Fruit fly (Drosophila melanogaster): Measurements from ENCODE around the gene CG46525.

CG46525 gene

DNA sequence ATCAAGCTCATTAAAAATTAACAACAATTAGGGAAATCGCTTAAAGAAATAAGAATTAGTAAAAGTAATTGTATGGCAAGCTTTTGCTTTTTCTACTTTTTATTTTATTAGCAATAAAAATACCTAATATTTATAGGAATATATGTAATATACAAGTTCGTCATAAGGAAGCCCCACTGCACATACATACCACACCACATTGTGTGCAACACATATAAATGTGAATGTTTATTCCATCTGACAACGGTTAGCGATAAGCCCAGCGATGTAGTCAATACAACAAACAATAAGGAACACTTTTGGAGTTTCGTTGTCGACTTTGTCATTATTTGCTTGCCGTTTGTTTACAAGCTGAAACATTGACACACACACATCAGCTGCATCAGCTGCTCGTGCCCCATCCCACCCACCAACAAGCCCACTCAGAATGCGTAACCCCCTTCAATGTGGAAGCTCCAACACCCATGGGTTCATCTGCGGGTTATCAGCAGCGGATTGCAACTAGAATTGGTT, 10.3 kb downstream of the CG46525 start (continued):
- TF ChIP-seq tgo (GFP tag; IDR thresholded peaks at IDR 0.05) (no peak), Hey (tag; optimal IDR thresholded peaks at IDR 0.05) (peak; percentile 77), Optix (GFP tag; IDR thresholded peaks at IDR 0.05) (peak; percentile 42; the same call in 2 of the 3 replicates), D19A (tag; optimal IDR thresholded peaks at IDR 0.05) (peak; percentile 70), Ssrp (tag; optimal IDR thresholded peaks at IDR 0.05) (peak; percentile 42), eve (GFP tag; optimal IDR thresholded peaks at IDR 0.05) (peak in 1 of 2 experiments; percentile 70), pnt (GFP tag; optimal IDR thresholded peaks at IDR 0.05) (peak; percentile 55), BEAF-32 (GFP tag; optimal IDR thresholded peaks at IDR 0.05) (no peak), CG17385 (GFP tag; optimal IDR thresholded peaks at IDR 0.05) (peak; percentile 71), lab (GFP tag; optimal IDR thresholded peaks at IDR 0.05) (peak; percentile 84), CG15011 (GFP tag; optimal IDR thresholded peaks at IDR 0.05) (peak; percentile 74), crp (GFP tag; optimal IDR thresholded peaks at IDR 0.05) (peak in 1 of 2 experiments; percentile 57), Oaz (GFP tag; IDR thresholded peaks at IDR 0.05) (0 out of 2 replicates have a peak, but pooled peaks have one; percentile 15), CG10274 (GFP tag; optimal IDR thresholded peaks at IDR 0.05) (peak; percentile 57), Dbx (GFP tag; IDR thresholded peaks at IDR 0.05) (no peak), CG7357 (GFP tag; IDR thresholded peaks at IDR 0.05) (no peak), Lhr (GFP tag; optimal IDR thresholded peaks at IDR 0.05) (peak; percentile 90), CG7786 (GFP tag; optimal IDR thresholded peaks at IDR 0.05) (no peak), Usf (GFP tag; optimal IDR thresholded peaks at IDR 0.05) (peak; percentile 18), CG10654 (GFP tag; optimal IDR thresholded peaks at IDR 0.05) (peak; percentile 63), Rx (GFP tag; IDR thresholded peaks at IDR 0.05) (no peak), lov (optimal IDR thresholded peaks at IDR 0.05) (no peak), lov (GFP tag; IDR thresholded peaks at IDR 0.05) (peak; percentile 89; the same call in 2 of the 3 replicates), Jarid2 (GFP tag; optimal IDR thresholded peaks at IDR 0.05) (peak; percentile 56), CG9817 (tag; optimal IDR thresholded peaks at IDR 0.05) (peak; percentile 41), CG32767 (GFP tag; IDR thresholded peaks at IDR 0.05) (0 out of 2 replicates have a peak, but pooled peaks have one; percentile 32), CG5180 (GFP tag; optimal IDR thresholded peaks at IDR 0.05) (peak; percentile 80), CG6813 (GFP tag; optimal IDR thresholded peaks at IDR 0.05) (peak; percentile 95), Xrp1 (GFP tag; IDR thresholded peaks at IDR 0.05) (peak; percentile 86), Lpt (GFP tag; optimal IDR thresholded peaks at IDR 0.05) (no peak), Sin3A (optimal IDR thresholded peaks at IDR 0.05) (no peak), CG4854 (GFP tag; optimal IDR thresholded peaks at IDR 0.05) (peak; percentile 67), CG10321 (GFP tag; IDR thresholded peaks at IDR 0.05) (no peak), chif (GFP tag; optimal IDR thresholded peaks at IDR 0.05) (peak; percentile 55 to 60), Ada2b (GFP tag; IDR thresholded peaks at IDR 0.05) (no peak), CG17802 (tag; optimal IDR thresholded peaks at IDR 0.05) (peak; percentile 59), gsb-n (tag; optimal IDR thresholded peaks at IDR 0.05) (peak; percentile 95), CG10366 (GFP tag; IDR thresholded peaks at IDR 0.05) (peak; percentile 22; the same call in 1 of the 2 replicates), CG11696 (GFP tag; IDR thresholded peaks at IDR 0.05) (no peak), CG12219 (GFP tag; optimal IDR thresholded peaks at IDR 0.05) (peak; percentile 84), CG5953 (GFP tag; IDR thresholded peaks at IDR 0.05) (0 out of 2 replicates have a peak, but pooled peaks have one; percentile 5), B-H2 (GFP tag; optimal IDR thresholded peaks at IDR 0.05) (no peak), sc (optimal IDR thresholded peaks at IDR 0.05) (no peak), sc (GFP tag; optimal IDR thresholded peaks at IDR 0.05) (peak; percentile 89), CG11085 (GFP tag; IDR thresholded peaks at IDR 0.05) (no peak), CG6791 (GFP tag; IDR thresholded peaks at IDR 0.05; ENCODE audit: partially characterized antibody) (no peak), CG7372 (GFP tag; IDR thresholded peaks at IDR 0.05) (no peak), lmd (GFP tag; IDR thresholded peaks at IDR 0.05) (no peak), CG1647 (GFP tag; optimal IDR thresholded peaks at IDR 0.05) (peak; percentile 11), hbn (GFP tag; IDR thresholded peaks at IDR 0.05; ENCODE audit: partially characterized antibody) (no peak), GATAe (GFP tag; conservative IDR thresholded peaks at IDR 0.05) (no peak)
